Worm (Caenorhabditis elegans): Measurements from ENCODE around the gene iglr-2.

Gene iglr-2

ce11 chrIII:8319100-8319499 lies 12.0 kb downstream of the iglr-2 start, which contains the start of gene F10E9.11 (continued):
- TF ChIP-seq tlf-1 (GFP tag; optimal IDR thresholded peaks at IDR 0.05), result peak; percentile 28
- no peak; the same call in 1 of the 2 replicates for TF ChIP-seq Y67H2A.10 (GFP tag; conservative IDR thresholded peaks at IDR 0.05)
- no peak for TF ChIP-seq repo-1 (tag; optimal IDR thresholded peaks at IDR 0.05)
- TF ChIP-seq snpc-4 (GFP tag; optimal IDR thresholded peaks at IDR 0.05), result no peak
- peak in 2 of 4 experiments; percentile 37 to 56 for TF ChIP-seq snpc-4 (tag; optimal IDR thresholded peaks at IDR 0.05)
- TF ChIP-seq egl-44 (GFP tag; IDR thresholded peaks at IDR 0.05), result no peak
- no peak for TF ChIP-seq ceh-58 (GFP tag; IDR thresholded peaks at IDR 0.05)
- no peak for TF ChIP-seq ztf-28 (GFP tag; IDR thresholded peaks at IDR 0.05)
- no peak for TF ChIP-seq sptf-2 (GFP tag; optimal IDR thresholded peaks at IDR 0.05)
- TF ChIP-seq F57A8.1 (GFP tag; optimal IDR thresholded peaks at IDR 0.05), result no peak
- TF ChIP-seq nhr-80 (tag; optimal IDR thresholded peaks at IDR 0.05), result no peak
- TF ChIP-seq bed-2 (GFP tag; IDR thresholded peaks at IDR 0.05), result peak; percentile 83; the same call in 1 of the 2 replicates
- no peak for TF ChIP-seq T26A5.8 (tag; optimal IDR thresholded peaks at IDR 0.05)
- TF ChIP-seq ceh-79 (tag; optimal IDR thresholded peaks at IDR 0.05), result no peak
- TF ChIP-seq attf-6 (GFP tag; IDR thresholded peaks at IDR 0.05), result no peak

ce11 chrIII:8318488-8318887 lies 12.6 kb downstream of the iglr-2 start, which contains the start of gene sas-4:
TSS of gene sas-4 (minus strand) at chrIII:8318588.
- no peak for TF ChIP-seq lir-1 (GFP tag; conservative IDR thresholded peaks at IDR 0.05)
- no peak for TF ChIP-seq lin-54 (GFP tag; optimal IDR thresholded peaks at IDR 0.05)
- TF ChIP-seq madf-6 (GFP tag; IDR thresholded peaks at IDR 0.05), result no peak; the same call in 1 of the 2 replicates
- no peak for TF ChIP-seq F55B11.4 (tag; optimal IDR thresholded peaks at IDR 0.05; ENCODE audit: borderline replicate concordance, insufficient read depth)
- no peak for TF ChIP-seq unc-130 (GFP tag; optimal IDR thresholded peaks at IDR 0.05)
- TF ChIP-seq madf-10 (tag; optimal IDR thresholded peaks at IDR 0.05), result no peak
- TF ChIP-seq snpc-1.1 (tag; optimal IDR thresholded peaks at IDR 0.05; ENCODE audit: insufficient read depth), result no peak
- no peak for TF ChIP-seq lsy-27 (tag; optimal IDR thresholded peaks at IDR 0.05; ENCODE audit: borderline replicate concordance, insufficient read depth)

ce11 chrIII:8312393-8312792 lies 18.7 kb downstream of the iglr-2 start, which contains the start of gene F10E9.2:
TSS of gene F10E9.2 (plus strand) at chrIII:8312693.
- TF ChIP-seq akir-1 (GFP tag; optimal IDR thresholded peaks at IDR 0.05), result no peak
- TF ChIP-seq F39B2.1 (GFP tag; IDR thresholded peaks at IDR 0.05), result no peak
- no peak for TF ChIP-seq let-607 (tag; optimal IDR thresholded peaks at IDR 0.05)
- no peak for TF ChIP-seq F55B11.4 (tag; optimal IDR thresholded peaks at IDR 0.05; ENCODE audit: borderline replicate concordance, insufficient read depth)
- TF ChIP-seq egrh-3 (GFP tag; IDR thresholded peaks at IDR 0.05), result no peak
- TF ChIP-seq D2030.7 (GFP tag; IDR thresholded peaks at IDR 0.05), result no peak
- no peak for TF ChIP-seq efl-1 (GFP tag; optimal IDR thresholded peaks at IDR 0.05)
- no peak for TF ChIP-seq lsl-1 (GFP tag; optimal IDR thresholded peaks at IDR 0.05)

ce11 chrIII:8310239-8311057 lies 20.7 kb downstream of the iglr-2 start, which contains the start of gene F10E9.3:
TSS of gene F10E9.3 (plus strand) at chrIII:8311007.
- 0 out of 2 replicates have a peak, but pooled peaks have one; percentile 12 for TF ChIP-seq F33H1.4 (GFP tag; IDR thresholded peaks at IDR 0.05)
- TF ChIP-seq snpc-4 (GFP tag; optimal IDR thresholded peaks at IDR 0.05), result no peak
- no peak for TF ChIP-seq snpc-4 (tag; optimal IDR thresholded peaks at IDR 0.05)

Measured in whole organism, young adult.